Worm (Caenorhabditis elegans) whole organism, young adult: Measurements from ENCODE around the gene C10C5.5.

ENCODE experiments used
- Y53G8AR.9 ChIP-seq: fragments of 200-800 bp; sonication (Bioruptor generic); conservative IDR thresholded peaks from 2 replicates; pipeline ENCODE4 v1.3.6; 2022; ENCODE audit warnings: missing genetic modification reagents, missing genetic modification characterization, missing compliant biosample characterization
- Y56A3A.18 ChIP-seq: fragments of 200-800 bp; sonication (Bioruptor generic); IDR thresholded peaks from 2 replicates; pipeline ENCODE4 v1.3.6; 2022; ENCODE audit warnings: missing genetic modification reagents, missing genetic modification characterization, missing compliant biosample characterization
- Y67H2A.10 ChIP-seq: fragments of 200-800 bp; sonication (Bioruptor generic); conservative IDR thresholded peaks from 2 replicates; pipeline ENCODE4 v1.3.6; 2022; ENCODE audit warnings: missing genetic modification reagents, missing genetic modification characterization, missing compliant biosample characterization
- chd-7 ChIP-seq: sonication (generic microtip); optimal IDR thresholded peaks from 2 replicates; lab custom pipeline; 2016; ENCODE audit warnings: mild to moderate bottlenecking, missing genetic modification characterization, moderate library complexity, missing compliant biosample characterization
- him-1 ChIP-seq: sonication (generic microtip); optimal IDR thresholded peaks from 2 replicates; lab custom pipeline; 2016; ENCODE audit warnings: missing genotype, missing genetic modification reagents, missing genetic modification characterization, missing compliant biosample characterization
- lag-1 ChIP-seq: fragments of 200-800 bp; sonication (Bioruptor generic); IDR thresholded peaks from 2 replicates; pipeline ENCODE4 v1.3.6; 2022; ENCODE audit warnings: missing genetic modification reagents, missing genetic modification characterization, missing compliant biosample characterization
- rpc-1 ChIP-seq, 2 experiments: fragments of 150-350 bp in 1 of 2; sonication (generic microtip) in 1 of 2; optimal IDR thresholded peaks; 2 replicates each; lab custom pipeline; 2014 to 2018; ENCODE audit warnings: missing biosample characterization in 1 of 2, missing genetic modification characterization in 1 of 2, missing genetic modification reagents in 1 of 2, missing genotype in 1 of 2

- TF ChIP-seq Y67H2A.10 (GFP tag; lab: Robert Waterston, UW) (no peak), chd-7 (tag; lab: Kevin White, UChicago) (no peak), Y56A3A.18 (no peak), him-1 (tag; lab: Kevin White, UChicago) (no peak), Y53G8AR.9 (GFP tag; lab: Robert Waterston, UW) (no peak), rpc-1 (optimal IDR thresholded peaks at IDR 0.05; lab: Kevin White, UChicago) (no peak), rpc-1 (tag; optimal IDR thresholded peaks at IDR 0.05; lab: Kevin White, UChicago) (no peak), lag-1 (GFP tag; lab: Robert Waterston, UW) (no peak)
These were observed 46.7 kb downstream of the C10C5.5 start, which contains the start of gene F59B8.1 for ce11 chrIV:9427959-9428358.
